2 fruit fly cellular contexts compared by ENCODE assay signal in the genomic region with DNA sequence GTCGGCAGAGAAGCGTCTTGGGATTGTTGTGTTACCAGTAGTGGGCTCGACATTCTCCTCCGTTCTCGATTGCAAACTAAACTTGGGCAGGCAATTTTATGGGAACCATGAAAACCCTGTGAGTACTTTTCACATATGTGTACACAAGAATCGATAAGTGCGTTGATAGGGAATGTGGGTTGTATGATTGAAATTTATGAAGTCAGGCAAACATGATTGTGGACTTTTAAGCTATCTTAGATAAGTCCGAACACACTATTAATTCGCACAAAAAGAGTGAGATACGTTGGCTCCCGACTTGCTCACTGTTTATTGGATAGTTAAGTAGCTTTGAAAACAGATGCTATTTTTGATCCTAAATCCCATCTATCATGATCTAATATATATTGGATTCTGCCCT.
TF ChIP-seq lines count a peak whose summit lies in the region.

A gene (minus strand): TSS at position 53 of the 400 bp plus-strand sequence.

- no peak for TF ChIP-seq CTCF in whole organism, embryonic (GFP tag; optimal IDR thresholded peaks at IDR 0.05; lab: Kevin White, UChicago)

TF ChIP-seq in whole organism, embryonic, 481 proteins besides CTCF, POLR2A, EP300 and RAD21:
- TF ChIP-seq CG1603 (tag; optimal IDR thresholded peaks at IDR 0.05; lab: Kevin White, UChicago) (no peak), CkIIα-i1 (GFP tag; IDR thresholded peaks at IDR 0.05; lab: Robert Waterston, UW) (no peak), crol (GFP tag; IDR thresholded peaks at IDR 0.05; lab: Robert Waterston, UW) (no peak), mirr (GFP tag; optimal IDR thresholded peaks at IDR 0.05; lab: Kevin White, UChicago) (peak; percentile 49), Ets97D (GFP tag; optimal IDR thresholded peaks at IDR 0.05; lab: Kevin White, UChicago) (no peak), sens (GFP tag; lab: Kevin White, UChicago) (peak; percentile 14), kni (GFP tag; optimal IDR thresholded peaks at IDR 0.05; lab: Kevin White, UChicago) (no peak), CG10979 (tag; optimal IDR thresholded peaks at IDR 0.05; lab: Kevin White, UChicago) (no peak), CG6654 (GFP tag; optimal IDR thresholded peaks at IDR 0.05; lab: Kevin White, UChicago) (no peak), CG2120 (GFP tag; optimal IDR thresholded peaks at IDR 0.05; lab: Kevin White, UChicago) (no peak), chm (GFP tag; IDR thresholded peaks at IDR 0.05; lab: Robert Waterston, UW) (no peak), sd (tag; optimal IDR thresholded peaks at IDR 0.05; lab: Kevin White, UChicago) (peak; percentile 32), Trl (optimal IDR thresholded peaks at IDR 0.05; lab: Kevin White, UChicago) (no peak), Trl (GFP tag; optimal IDR thresholded peaks at IDR 0.05; lab: Kevin White, UChicago) (no peak), Gsc (GFP tag; IDR thresholded peaks at IDR 0.05; lab: Robert Waterston, UW) (no peak), exex (tag; optimal IDR thresholded peaks at IDR 0.05; lab: Kevin White, UChicago) (peak; percentile 79), CG34376 (GFP tag; optimal IDR thresholded peaks at IDR 0.05; lab: Kevin White, UChicago) (peak; percentile 59)

TF ChIP-seq in whole organism, prepupa, 60 proteins besides CTCF, POLR2A, EP300 and RAD21:
- TF ChIP-seq fkh (GFP tag; optimal IDR thresholded peaks at IDR 0.05; lab: Kevin White, UChicago) = peak; percentile 10
- TF ChIP-seq spab (GFP tag; optimal IDR thresholded peaks at IDR 0.05; lab: Kevin White, UChicago) = no peak
